Worm (Caenorhabditis elegans) whole organism, early embryonic: ENCODE measurements around the gene lipl-3.

Source experiments
- B0310.2 ChIP-seq: sonication (generic microtip); optimal IDR thresholded peaks from 2 replicates; lab custom pipeline; 2016; ENCODE audit warnings: mild to moderate bottlenecking, missing genetic modification characterization, missing compliant biosample characterization
- F13C5.2 ChIP-seq: sonication (generic microtip); optimal IDR thresholded peaks from 2 replicates; lab custom pipeline; 2017; ENCODE audit warnings: mild to moderate bottlenecking, missing genetic modification characterization, inconsistent platforms, missing compliant biosample characterization
- aly-1 ChIP-seq: sonication (generic microtip); optimal IDR thresholded peaks from 2 replicates; lab custom pipeline; 2016; ENCODE audit warnings: missing genetic modification characterization, missing compliant biosample characterization
- ama-1 ChIP-seq: fragments of 150-350 bp; optimal IDR thresholded peaks from 2 replicates; lab custom pipeline; 2014
- ceh-36 ChIP-seq: sonication (generic microtip); optimal IDR thresholded peaks from 2 replicates; lab custom pipeline; 2016; ENCODE audit warnings: missing genetic modification characterization, inconsistent platforms, missing compliant biosample characterization
- flt-1 ChIP-seq: fragments of 200-800 bp; sonication (Bioruptor generic); IDR thresholded peaks from 2 replicates; pipeline ENCODE4 v1.3.6; 2022; ENCODE audit warnings: missing genetic modification characterization, missing compliant biosample characterization
- hmg-4 ChIP-seq: fragments of 200-800 bp; sonication (Bioruptor generic); optimal IDR thresholded peaks from 2 replicates; lab custom pipeline; 2018; ENCODE audit warnings: mild to moderate bottlenecking, missing genetic modification characterization, missing compliant biosample characterization
- hnd-1 ChIP-seq: sonication (generic microtip); optimal IDR thresholded peaks from 2 replicates; lab custom pipeline; 2016; ENCODE audit warnings: missing genetic modification characterization, missing compliant biosample characterization
- tra-4 ChIP-seq: sonication (generic microtip); optimal IDR thresholded peaks from 2 replicates; lab custom pipeline; 2017; ENCODE audit warnings: missing genetic modification characterization, missing compliant biosample characterization

DNA sequence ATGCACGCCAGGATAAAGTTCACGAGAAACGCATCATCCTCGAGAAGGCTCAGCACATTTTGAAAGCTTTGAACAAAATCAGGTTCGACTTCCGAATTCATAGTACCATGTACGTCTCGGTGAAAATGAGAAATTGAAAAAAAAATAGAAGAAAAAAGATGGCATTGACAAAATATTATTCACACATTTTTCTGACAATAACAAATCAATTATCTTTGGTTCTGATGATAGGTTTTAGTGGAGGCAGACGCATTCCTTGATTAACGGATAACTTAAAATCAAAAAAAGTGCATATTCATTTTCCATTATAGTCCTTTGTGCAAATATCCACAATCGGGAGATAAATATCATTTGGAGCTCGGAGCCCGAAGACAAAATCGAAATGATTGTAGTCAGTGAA is 2.5 kb downstream of the lipl-3 start, which contains the start of gene srw-107:
- TF ChIP-seq aly-1 (tag; lab: Kevin White, UChicago) (no peak), ama-1 (lab: Kevin White, UChicago) (no peak), hmg-4 (GFP tag; lab: Kevin White, UChicago) (no peak), ceh-36 (tag; lab: Kevin White, UChicago) (no peak), B0310.2 (tag; lab: Kevin White, UChicago) (no peak), F13C5.2 (tag; lab: Kevin White, UChicago) (no peak), tra-4 (tag; lab: Kevin White, UChicago) (no peak), flt-1 (GFP tag; lab: Robert Waterston, UW) (no peak), hnd-1 (tag; lab: Kevin White, UChicago) (no peak)
